Fruit fly (Drosophila melanogaster) whole organism, embryonic: ENCODE data around the gene nmdyn-D6.

Source experiments
- Abd-B ChIP-seq: fragments of 200-800 bp; sonication (Bioruptor generic); optimal IDR thresholded peaks from 2 replicates; lab custom pipeline; 2018; ENCODE audit warnings: missing biosample characterization, mild to moderate bottlenecking, missing genetic modification characterization, moderate library complexity
- C15 ChIP-seq: fragments of 200-800 bp; sonication (Bioruptor generic); IDR thresholded peaks from 3 replicates; pipeline ENCODE4 v1.3.6; 2022; ENCODE audit warnings: missing biosample characterization, missing genetic modification characterization
- CG1024 ChIP-seq: fragments of 200-800 bp; sonication (Bioruptor generic); IDR thresholded peaks from 2 replicates; pipeline ENCODE4 v1.3.6; 2022; ENCODE audit warnings: missing biosample characterization, missing genetic modification characterization
- CG10366 ChIP-seq: fragments of 200-800 bp; sonication (Bioruptor generic); IDR thresholded peaks from 2 replicates; pipeline ENCODE4 v1.3.6; 2022; ENCODE audit warnings: missing biosample characterization, missing genetic modification characterization
- CG10959 ChIP-seq: fragments of 200-800 bp; sonication (Bioruptor generic); IDR thresholded peaks from 2 replicates; pipeline ENCODE4 v1.3.6; 2022; ENCODE audit warnings: missing biosample characterization, missing genetic modification characterization
- CG11247 ChIP-seq: fragments of 200-800 bp; sonication (Bioruptor generic); IDR thresholded peaks from 2 replicates; pipeline ENCODE4 v1.3.6; 2022; ENCODE audit warnings: missing biosample characterization, missing genetic modification characterization
- CG11398 ChIP-seq: fragments of 200-800 bp; sonication (Bioruptor generic); optimal IDR thresholded peaks from 2 replicates; lab custom pipeline; 2016; ENCODE audit warnings: missing biosample characterization, missing genetic modification characterization
- CG11456 ChIP-seq: fragments of 200-800 bp; sonication (Bioruptor generic); IDR thresholded peaks from 3 replicates; pipeline ENCODE4 v1.3.6; 2022; ENCODE audit warnings: missing biosample characterization, missing genetic modification characterization
- CG12659 ChIP-seq: fragments of 200-800 bp; sonication (Bioruptor generic); optimal IDR thresholded peaks from 3 replicates; lab custom pipeline; 2017; ENCODE audit warnings: mild to moderate bottlenecking, missing biosample characterization, missing genetic modification reagents, missing genetic modification characterization
- CG14710 ChIP-seq: fragments of 200-800 bp; sonication (Bioruptor generic); optimal IDR thresholded peaks from 3 replicates; lab custom pipeline; 2019; ENCODE audit warnings: missing biosample characterization, mild to moderate bottlenecking, missing genetic modification characterization, moderate library complexity
- CG15601 ChIP-seq: fragments of 200-800 bp; sonication (Bioruptor generic); optimal IDR thresholded peaks from 3 replicates; lab custom pipeline; 2019; ENCODE audit warnings: missing biosample characterization, mild to moderate bottlenecking, missing genetic modification characterization, moderate library complexity
- CG16779 ChIP-seq: fragments of 200-800 bp; sonication (Bioruptor generic); IDR thresholded peaks from 2 replicates; pipeline ENCODE4 v1.3.6; 2022; ENCODE audit warnings: missing biosample characterization, missing genetic modification characterization
- CG16813 ChIP-seq: fragments of 200-800 bp; sonication (Bioruptor generic); IDR thresholded peaks from 3 replicates; pipeline ENCODE4 v1.3.6; 2022; ENCODE audit warnings: missing biosample characterization, missing genetic modification characterization; ENCODE audit not compliant: partially characterized antibody
- CG17359 ChIP-seq: fragments of 200-800 bp; sonication (Bioruptor generic); optimal IDR thresholded peaks from 3 replicates; lab custom pipeline; 2018; ENCODE audit warnings: missing biosample characterization, mild to moderate bottlenecking, missing genetic modification characterization, moderate library complexity
- CG18476 ChIP-seq: fragments of 200-800 bp; sonication (Bioruptor generic); optimal IDR thresholded peaks from 2 replicates; lab custom pipeline; 2016; ENCODE audit warnings: missing biosample characterization, mild to moderate bottlenecking, missing genetic modification characterization
- CG7556 ChIP-seq: fragments of 200-800 bp; sonication (Bioruptor generic); optimal IDR thresholded peaks from 2 replicates; lab custom pipeline; 2017; ENCODE audit warnings: missing biosample characterization, mild to moderate bottlenecking, missing genetic modification characterization
- Deaf1 ChIP-seq: fragments of 200-800 bp; optimal IDR thresholded peaks from 3 replicates; lab custom pipeline; 2019; ENCODE audit warnings: missing biosample characterization, mild to moderate bottlenecking, missing genetic modification characterization, moderate library complexity
- Dll ChIP-seq: fragments of 200-800 bp; sonication (Bioruptor generic); IDR thresholded peaks from 4 replicates; pipeline ENCODE4 v1.3.6; 2022; ENCODE audit warnings: missing biosample characterization, missing genetic modification characterization; ENCODE audit not compliant: partially characterized antibody
- Dref ChIP-seq: fragments of 200-800 bp; sonication (Bioruptor generic); IDR thresholded peaks from 2 replicates; pipeline ENCODE4 v1.3.6; 2022; ENCODE audit warnings: missing biosample characterization, missing genetic modification characterization
- HmgD ChIP-seq: fragments of 200-800 bp; sonication (Bioruptor generic); optimal IDR thresholded peaks from 3 replicates; lab custom pipeline; 2016; ENCODE audit warnings: missing biosample characterization, missing genetic modification characterization
- Hr3 ChIP-seq: fragments of 200-800 bp; sonication (Bioruptor generic); optimal IDR thresholded peaks from 3 replicates; lab custom pipeline; 2016; ENCODE audit warnings: missing biosample characterization, missing genetic modification characterization
- MESR4 ChIP-seq: fragments of 200-800 bp; sonication (Bioruptor generic); optimal IDR thresholded peaks from 2 replicates; lab custom pipeline; 2018; ENCODE audit warnings: missing biosample characterization, mild to moderate bottlenecking, missing genetic modification characterization, moderate library complexity
- Max ChIP-seq: fragments of 200-800 bp; sonication (Bioruptor generic); optimal IDR thresholded peaks from 2 replicates; lab custom pipeline; 2016; ENCODE audit warnings: missing biosample characterization, mild to moderate bottlenecking, missing genetic modification characterization
- Med ChIP-seq: fragments of 200-800 bp; sonication (Bioruptor generic); peaks from one replicate; lab custom pipeline; 2016; ENCODE audit warnings: missing biosample characterization, missing genetic modification characterization, mild to moderate bottlenecking, inconsistent platforms, moderate library complexity
- Meics ChIP-seq: fragments of 200-800 bp; sonication (Bioruptor generic); optimal IDR thresholded peaks from 2 replicates; lab custom pipeline; 2017; ENCODE audit warnings: missing biosample characterization, mild to moderate bottlenecking, missing genetic modification characterization
- NFAT ChIP-seq: fragments of 200-800 bp; sonication (Bioruptor generic); IDR thresholded peaks from 2 replicates; pipeline ENCODE4 v1.3.6; 2022; ENCODE audit warnings: missing biosample characterization, missing genetic modification characterization
- Sox102F ChIP-seq: fragments of 200-800 bp; sonication (Bioruptor generic); optimal IDR thresholded peaks from 2 replicates; lab custom pipeline; 2018; ENCODE audit warnings: missing biosample characterization, mild to moderate bottlenecking, missing genetic modification characterization, moderate library complexity
- Usf ChIP-seq: fragments of 200-800 bp; sonication (Bioruptor generic); optimal IDR thresholded peaks from 2 replicates; lab custom pipeline; 2017; ENCODE audit warnings: missing genotype, missing biosample characterization, missing genetic modification characterization
- YL-1 ChIP-seq: fragments of 200-800 bp; sonication (Bioruptor generic); optimal IDR thresholded peaks from 3 replicates; lab custom pipeline; 2017; ENCODE audit warnings: missing biosample characterization, mild to moderate bottlenecking, missing genetic modification characterization
- ap ChIP-seq: fragments of 200-800 bp; sonication (Bioruptor generic); IDR thresholded peaks from 2 replicates; pipeline ENCODE4 v1.3.6; 2022; ENCODE audit warnings: missing biosample characterization, missing genetic modification characterization
- br ChIP-seq: fragments of >200 bp; optimal IDR thresholded peaks from 2 replicates; lab custom pipeline; 2017
- cg ChIP-seq: fragments of 200-800 bp; sonication (Bioruptor generic); optimal IDR thresholded peaks from 3 replicates; lab custom pipeline; 2019; ENCODE audit warnings: missing biosample characterization, mild to moderate bottlenecking, missing genetic modification characterization, moderate library complexity
- chn ChIP-seq: fragments of 200-800 bp; sonication (Bioruptor generic); optimal IDR thresholded peaks from 2 replicates; lab custom pipeline; 2016; ENCODE audit warnings: missing biosample characterization, missing genetic modification characterization
- corto ChIP-seq: fragments of 200-800 bp; sonication (Bioruptor generic); optimal IDR thresholded peaks from 2 replicates; lab custom pipeline; 2016; ENCODE audit warnings: missing biosample characterization, mild to moderate bottlenecking, missing genetic modification characterization, moderate library complexity
- da ChIP-seq: fragments of 200-800 bp; sonication (Bioruptor generic); optimal IDR thresholded peaks from 2 replicates; lab custom pipeline; 2016; ENCODE audit warnings: missing biosample characterization, missing genetic modification characterization
- fu2 ChIP-seq: fragments of 200-800 bp; sonication (Bioruptor generic); optimal IDR thresholded peaks from 2 replicates; lab custom pipeline; 2016; ENCODE audit warnings: missing biosample characterization, missing genetic modification characterization
- grn ChIP-seq: fragments of 200-800 bp; sonication (Bioruptor generic); optimal IDR thresholded peaks from 3 replicates; lab custom pipeline; 2017; ENCODE audit warnings: missing biosample characterization, missing genetic modification characterization
- hth ChIP-seq: fragments of >200 bp; optimal IDR thresholded peaks from 2 replicates; lab custom pipeline; 2017; ENCODE audit warnings: inconsistent platforms
- insv ChIP-seq, 2 experiments: fragments of 200-800 bp; sonication (Bioruptor generic); optimal IDR thresholded peaks; 3 replicates each; lab custom pipeline; 2016 to 2018; ENCODE audit warnings: missing biosample characterization in 2 of 2, missing genetic modification characterization in 2 of 2
- kay ChIP-seq: fragments of 200-800 bp; sonication (Bioruptor generic); optimal IDR thresholded peaks from 2 replicates; lab custom pipeline; 2016; ENCODE audit warnings: missing biosample characterization, missing genetic modification characterization
- klu ChIP-seq: fragments of 200-800 bp; sonication (Bioruptor generic); IDR thresholded peaks from 2 replicates; pipeline ENCODE4 v1.3.6; 2022; ENCODE audit warnings: missing biosample characterization, missing genetic modification characterization
- otp ChIP-seq: fragments of 200-800 bp; sonication (Bioruptor generic); IDR thresholded peaks from 3 replicates; pipeline ENCODE4, ENCODE4 v1.3.6; 2022; ENCODE audit warnings: missing biosample characterization, missing genetic modification characterization
- pzg ChIP-seq: fragments of 200-800 bp; sonication (Bioruptor generic); optimal IDR thresholded peaks from 3 replicates; lab custom pipeline; 2018; ENCODE audit warnings: missing biosample characterization, mild to moderate bottlenecking, missing genetic modification characterization, moderate library complexity
- sens-2 ChIP-seq: fragments of 200-800 bp; sonication (Bioruptor generic); IDR thresholded peaks from 2 replicates; pipeline ENCODE4 v1.3.6; 2022; ENCODE audit warnings: missing biosample characterization, missing genetic modification characterization
- sima ChIP-seq: fragments of 200-800 bp; sonication (Bioruptor generic); optimal IDR thresholded peaks from 2 replicates; lab custom pipeline; 2016; ENCODE audit warnings: missing biosample characterization, missing genetic modification characterization
- slou ChIP-seq: fragments of 200-800 bp; sonication (Bioruptor generic); optimal IDR thresholded peaks from 3 replicates; lab custom pipeline; 2016; ENCODE audit warnings: missing biosample characterization, missing genetic modification characterization
- trh ChIP-seq: fragments of 200-800 bp; sonication (Bioruptor generic); optimal IDR thresholded peaks from 2 replicates; lab custom pipeline; 2016; ENCODE audit warnings: missing biosample characterization, missing genetic modification characterization
- unc-4 ChIP-seq: fragments of 200-800 bp; sonication (Bioruptor generic); IDR thresholded peaks from 2 replicates; pipeline ENCODE4 v1.3.6; 2022; ENCODE audit warnings: missing biosample characterization, missing genetic modification characterization; ENCODE audit not compliant: partially characterized antibody
- wek ChIP-seq: fragments of 200-800 bp; sonication (Bioruptor generic); optimal IDR thresholded peaks from 3 replicates; lab custom pipeline; 2018; ENCODE audit warnings: missing biosample characterization, mild to moderate bottlenecking, missing genetic modification characterization, moderate library complexity
- zf30C ChIP-seq: fragments of 200-800 bp; sonication (Bioruptor generic); optimal IDR thresholded peaks from 3 replicates; lab custom pipeline; 2018; ENCODE audit warnings: missing biosample characterization, mild to moderate bottlenecking, missing genetic modification characterization

nmdyn-D6 gene

dm6 chrX:14582784-14583699 is at the start of gene nmdyn-D6, which contains the start of gene mRpS25:
Gene nmdyn-D6, plus strand, starts transcription at chrX:14583677.
Gene mRpS25, minus strand, starts transcription at chrX:14582982.
- no peak for TF ChIP-seq da (GFP tag; lab: Kevin White, UChicago)
- TF ChIP-seq C15 (GFP tag; lab: Robert Waterston, UW) = no peak
- TF ChIP-seq CG16813 = peak; percentile 50
- peak; percentile 17 for TF ChIP-seq CG17359 (tag; lab: Kevin White, UChicago)
- no peak for TF ChIP-seq CG7556 (GFP tag; lab: Kevin White, UChicago)
- no peak for TF ChIP-seq sens-2
- TF ChIP-seq slou (GFP tag; lab: Kevin White, UChicago) = no peak
- TF ChIP-seq wek (GFP tag; lab: Kevin White, UChicago) = no peak
- no peak for TF ChIP-seq CG12659 (GFP tag; lab: Kevin White, UChicago)
- no peak for TF ChIP-seq ap (GFP tag; lab: Robert Waterston, UW)
- no peak for TF ChIP-seq Deaf1 (tag; lab: Kevin White, UChicago)
- TF ChIP-seq br (lab: Kevin White, UChicago) = no peak
- peak; percentile 56 for TF ChIP-seq Dll
- peak; percentile 7; the same call in 1 of the 2 replicates for TF ChIP-seq CG10366 (GFP tag; lab: Robert Waterston, UW)
- no peak for TF ChIP-seq corto (GFP tag; lab: Kevin White, UChicago)
- TF ChIP-seq CG18476 (GFP tag; lab: Kevin White, UChicago) = no peak
- TF ChIP-seq pzg (GFP tag; lab: Kevin White, UChicago) = peak; percentile 13
- 0 out of 2 replicates have a peak, but pooled peaks have one; percentile 10 for TF ChIP-seq CG11247
- TF ChIP-seq Max (GFP tag; lab: Kevin White, UChicago) = no peak
- TF ChIP-seq insv (GFP tag; optimal IDR thresholded peaks at IDR 0.05; lab: Kevin White, UChicago) = no peak
- TF ChIP-seq unc-4 (GFP tag; lab: Robert Waterston, UW) = peak; percentile 56
- no peak for TF ChIP-seq fu2 (GFP tag; lab: Kevin White, UChicago)
- peak; percentile 32 for TF ChIP-seq Meics (GFP tag; lab: Kevin White, UChicago)
- no peak for TF ChIP-seq CG16779
- no peak for TF ChIP-seq Usf (GFP tag; lab: Kevin White, UChicago)
- no peak for TF ChIP-seq CG15601 (tag; lab: Kevin White, UChicago)
- peak; percentile 51 for TF ChIP-seq MESR4 (GFP tag; lab: Kevin White, UChicago)
- no peak for TF ChIP-seq zf30C (GFP tag; lab: Kevin White, UChicago)
- TF ChIP-seq CG11456 = no peak
- TF ChIP-seq Dref (GFP tag; lab: Robert Waterston, UW) = peak; percentile 69
- no peak for TF ChIP-seq HmgD
- no peak for TF ChIP-seq chn (GFP tag; lab: Kevin White, UChicago)
- TF ChIP-seq Hr3 = peak; percentile 2
- no peak for TF ChIP-seq NFAT (GFP tag; lab: Robert Waterston, UW)
- TF ChIP-seq YL-1 (GFP tag; lab: Kevin White, UChicago) = no peak
- TF ChIP-seq klu (GFP tag; lab: Robert Waterston, UW) = no peak
- TF ChIP-seq trh = no peak
- no peak for TF ChIP-seq cg (GFP tag; lab: Kevin White, UChicago)
- TF ChIP-seq kay (GFP tag; lab: Kevin White, UChicago) = no peak
- no peak for TF ChIP-seq CG10959 (GFP tag; lab: Robert Waterston, UW)
- TF ChIP-seq otp (GFP tag; lab: Robert Waterston, UW) = no peak
- no peak for TF ChIP-seq hth (lab: Kevin White, UChicago)
- TF ChIP-seq CG11398 = no peak
- peak; percentile 46 for TF ChIP-seq Sox102F
- TF ChIP-seq grn (GFP tag; lab: Kevin White, UChicago) = no peak
- no peak for TF ChIP-seq sima
- peak; percentile 55 for TF ChIP-seq Med (GFP tag; lab: Kevin White, UChicago)
- TF ChIP-seq Abd-B (GFP tag; lab: Kevin White, UChicago) = peak; percentile 55
- TF ChIP-seq CG1024 (GFP tag; lab: Robert Waterston, UW) = no peak
- TF ChIP-seq CG14710 = peak; percentile 45
